Worm (Caenorhabditis elegans): ENCODE data around the gene C29E4.9.
"Not testable (repeated sequence)": the region's sequence is repeated elsewhere in the genome, so short reads cannot be mapped to it uniquely, and the experiment has no call there.

C29E4.9 gene

DNA sequence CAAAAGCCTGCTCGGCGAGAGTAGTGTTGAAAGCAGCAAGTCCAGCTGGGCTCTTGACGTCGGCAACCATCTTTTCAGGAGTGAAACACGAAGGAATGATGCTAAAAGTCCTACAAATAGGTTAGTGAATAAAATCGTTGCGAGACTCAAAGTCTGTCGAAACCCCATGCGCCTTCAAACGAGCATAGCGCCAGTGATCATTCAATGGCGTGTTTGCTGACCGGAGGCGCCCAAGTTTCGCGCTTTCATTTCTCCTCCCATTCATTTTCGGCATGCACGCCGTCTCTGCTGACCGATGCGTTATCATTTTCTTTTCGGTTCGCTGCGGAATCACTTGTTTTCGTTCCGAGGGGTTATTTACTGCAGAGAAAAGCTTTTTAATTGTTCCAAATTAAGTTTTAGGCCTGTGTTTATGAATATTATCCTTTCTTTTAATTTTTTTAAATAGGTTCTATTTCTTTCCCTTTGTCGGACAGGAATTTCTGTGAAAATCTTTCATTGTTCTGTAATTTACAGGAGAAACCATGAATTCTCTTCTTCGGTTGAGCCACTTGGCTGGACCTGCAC lies 16.4 kb upstream of the C29E4.9 start, which contains the start of the genes eef-1B.1 and aco-2 (continued):
- TF ChIP-seq pqm-1 (tag; optimal IDR thresholded peaks at IDR 0.05) (peak; percentile 82), nhr-25 (tag; optimal IDR thresholded peaks at IDR 0.05) (peak; percentile 97), ama-1 (optimal IDR thresholded peaks at IDR 0.05) (peak; percentile 86), egl-5 (tag; optimal IDR thresholded peaks at IDR 0.05) (peak; percentile 85), ceh-82 (tag; optimal IDR thresholded peaks at IDR 0.05) (peak; percentile 73), tbx-2 (tag; optimal IDR thresholded peaks at IDR 0.05) (peak; percentile 72), ztf-11 (tag; optimal IDR thresholded peaks at IDR 0.05) (no peak), pha-4 (tag; optimal IDR thresholded peaks at IDR 0.05) (peak; percentile 96), zag-1 (tag; optimal IDR thresholded peaks at IDR 0.05) (no peak), fkh-2 (tag; optimal IDR thresholded peaks at IDR 0.05) (no peak), jun-1 (tag; optimal IDR thresholded peaks at IDR 0.05) (peak; percentile 89), ceh-16 (tag; optimal IDR thresholded peaks at IDR 0.05) (no peak), elt-3 (tag; optimal IDR thresholded peaks at IDR 0.05) (no peak)

DNA sequence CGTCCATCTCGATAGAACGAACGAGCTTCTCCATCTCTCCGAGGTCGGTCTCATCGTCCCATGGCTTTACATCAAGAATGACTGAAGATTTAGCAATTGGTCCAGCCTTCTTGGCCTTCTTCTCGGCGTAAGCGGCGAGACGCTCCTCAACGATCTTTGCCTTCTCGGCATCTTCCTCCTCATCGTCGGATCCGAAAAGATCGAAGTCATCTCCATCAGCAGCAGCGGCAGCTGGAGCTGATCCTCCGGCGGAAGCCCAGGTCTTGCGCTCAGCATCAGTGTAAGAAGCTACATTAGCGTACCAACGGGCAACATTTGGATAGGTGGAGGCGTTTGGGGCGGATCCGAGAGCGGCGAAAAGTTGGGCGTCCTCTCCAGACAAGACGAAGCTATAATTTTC lies 15.8 kb upstream of the C29E4.9 start:
- no peak for TF ChIP-seq ztf-11 (tag; optimal IDR thresholded peaks at IDR 0.05)

ce11 chrIII:7972061-7972460 lies 15.2 kb upstream of the C29E4.9 start, which contains the start of gene F54H12.5:
Gene F54H12.5 (minus strand): TSS chrIII:7972161.
- TF ChIP-seq nhr-43 (tag; optimal IDR thresholded peaks at IDR 0.05; ENCODE audit: poor library complexity, severe bottlenecking): no peak
- TF ChIP-seq elt-3 (tag; optimal IDR thresholded peaks at IDR 0.05): no peak
- TF ChIP-seq aly-2 (tag; optimal IDR thresholded peaks at IDR 0.05): no peak
- TF ChIP-seq ceh-9 (tag; optimal IDR thresholded peaks at IDR 0.05): no peak
- no peak for TF ChIP-seq egl-5 (tag; optimal IDR thresholded peaks at IDR 0.05)
- no peak for TF ChIP-seq jun-1 (tag; optimal IDR thresholded peaks at IDR 0.05)
- TF ChIP-seq egl-27 (tag; optimal IDR thresholded peaks at IDR 0.05): no peak
- TF ChIP-seq fos-1 (tag; optimal IDR thresholded peaks at IDR 0.05): no peak
- TF ChIP-seq sea-2 (GFP tag; optimal IDR thresholded peaks at IDR 0.05): no peak
- no peak for TF ChIP-seq pha-4 (tag; optimal IDR thresholded peaks at IDR 0.05)

ce11 chrIII:7969121-7969520 lies 12.3 kb upstream of the C29E4.9 start, which contains the start of the genes F54H12.8 and F54H12.7:
Gene F54H12.8 (minus strand): TSS chrIII:7969221.
Gene F54H12.7 (plus strand): TSS chrIII:7969349.
- TF ChIP-seq R02D3.7 (tag; optimal IDR thresholded peaks at IDR 0.05) (no peak), daf-12 (tag; optimal IDR thresholded peaks at IDR 0.05) (no peak), fkh-2 (tag; optimal IDR thresholded peaks at IDR 0.05) (no peak)

DNA sequence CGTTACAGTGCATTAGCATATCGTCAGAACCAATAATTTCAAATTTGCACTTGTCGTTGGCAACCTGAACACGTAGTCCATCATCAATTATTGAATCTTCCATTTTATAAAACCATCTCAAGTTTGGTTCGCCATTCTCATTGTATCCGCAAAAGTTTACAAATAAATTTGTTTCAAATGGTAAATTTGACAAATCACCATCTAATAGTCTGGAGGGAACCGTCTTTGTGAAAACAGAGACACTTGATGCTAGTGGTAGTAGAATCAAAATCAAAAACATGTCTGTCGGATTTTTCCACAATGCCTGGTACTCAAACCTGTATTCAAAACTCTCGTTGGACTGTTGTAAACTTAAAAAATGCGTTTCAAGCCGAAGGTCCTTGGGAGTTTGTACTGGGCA lies 7.4 kb upstream of the C29E4.9 start, which contains the start of gene F54H12.2:
Gene F54H12.2, plus strand, starts transcription at position 301 of the 400 bp plus-strand sequence.
- not testable (repeated sequence) for TF ChIP-seq nhr-67, ztf-11, skn-1 (tag; optimal IDR thresholded peaks at IDR 0.05)

ce11 chrIII:7962641-7963040 lies 5.8 kb upstream of the C29E4.9 start, which contains the start of gene F54H12.4:
Gene F54H12.4 (minus strand): TSS chrIII:7962741.
- not testable (repeated sequence) for TF ChIP-seq egl-27 (tag; optimal IDR thresholded peaks at IDR 0.05); ztf-11 (tag; optimal IDR thresholded peaks at IDR 0.05); fkh-10 (GFP tag; optimal IDR thresholded peaks at IDR 0.05)

ce11 chrIII:7958922-7959609 lies 2.2 kb upstream of the C29E4.9 start, which contains the start of gene F54H12.10:
Gene F54H12.10 (minus strand): TSS chrIII:7958972.
- TF ChIP-seq ceh-82, snpc-4, R02D3.7 (tag; optimal IDR thresholded peaks at IDR 0.05): not testable (repeated sequence)

ce11 chrIII:7958085-7958484 lies 1.2 kb upstream of the C29E4.9 start, which contains the start of gene C29E4.11:
Gene C29E4.11 (minus strand): TSS chrIII:7958114.
- TF ChIP-seq lsy-12 (tag; optimal IDR thresholded peaks at IDR 0.05) (no peak), nfya-1 (tag; optimal IDR thresholded peaks at IDR 0.05; ENCODE audit: insufficient read depth) (peak; percentile 32), nhr-28 (tag; optimal IDR thresholded peaks at IDR 0.05) (no peak), nhr-23 (tag; optimal IDR thresholded peaks at IDR 0.05) (peak; percentile 30), lin-15B (tag; optimal IDR thresholded peaks at IDR 0.05) (no peak), ceh-16 (tag; optimal IDR thresholded peaks at IDR 0.05) (no peak), R02D3.7 (tag; optimal IDR thresholded peaks at IDR 0.05) (no peak), lin-39 (tag; optimal IDR thresholded peaks at IDR 0.05) (no peak), hmg-11 (tag; optimal IDR thresholded peaks at IDR 0.05) (no peak), snpc-4 (tag; optimal IDR thresholded peaks at IDR 0.05) (no peak), ZK546.5 (tag; optimal IDR thresholded peaks at IDR 0.05) (no peak), pqm-1 (tag; optimal IDR thresholded peaks at IDR 0.05) (no peak), pha-4 (tag; optimal IDR thresholded peaks at IDR 0.05) (peak; percentile 66)

Data from whole organism, L3 larva.